Fruit fly (Drosophila melanogaster) S2 (cell line): ENCODE results near the gene Rab9.
A peak's percentile ranks its signal among the peaks of the same experiment; 100 is the strongest.

Experiments used
- CG8478 ChIP-seq: fragments of >200 bp; optimal IDR thresholded peaks from 2 replicates; lab custom pipeline; 2018
- CTCF ChIP-seq, 2 experiments: fragments of >200 bp; optimal IDR thresholded peaks; 2 replicates each; lab custom pipeline; 2018

Gene Rab9

dm6 chr2L:19453381-19453780 lies 21.0 kb downstream of the Rab9 start, which contains the start of gene Top2:
Top2 (minus strand) TSS chr2L:19453490.
- TF ChIP-seq CTCF (optimal IDR thresholded peaks at IDR 0.05; lab: Kevin White, UChicago) = peak; percentile 72 to 74
- TF ChIP-seq CG8478 (lab: Kevin White, UChicago) = no peak

dm6 chr2L:19454070-19454751 lies 21.8 kb downstream of the Rab9 start, which contains the start of gene CG10026:
CG10026 (plus strand) TSS chr2L:19454256.
- TF ChIP-seq CG8478 (lab: Kevin White, UChicago) = no peak

- TF ChIP-seq CG8478 (lab: Kevin White, UChicago) (no peak), CTCF (optimal IDR thresholded peaks at IDR 0.05; lab: Kevin White, UChicago) (no peak)
Observed at dm6 chr2L:19455209-19455608, 22.8 kb downstream of the Rab9 start.

dm6 chr2L:19455723-19456122 lies 23.3 kb downstream of the Rab9 start:
- TF ChIP-seq CG8478 (lab: Kevin White, UChicago) = no peak
- TF ChIP-seq CTCF (optimal IDR thresholded peaks at IDR 0.05; lab: Kevin White, UChicago) = no peak

- TF ChIP-seq CG8478 (lab: Kevin White, UChicago) (no peak), CTCF (optimal IDR thresholded peaks at IDR 0.05; lab: Kevin White, UChicago) (no peak)
Observed at dm6 chr2L:19457890-19458580, 25.7 kb downstream of the Rab9 start.

- TF ChIP-seq CG8478 (lab: Kevin White, UChicago) = no peak
- no peak for TF ChIP-seq CTCF (optimal IDR thresholded peaks at IDR 0.05; lab: Kevin White, UChicago)
Observed at dm6 chr2L:19459404-19459803, 27.0 kb downstream of the Rab9 start.

dm6 chr2L:19462898-19463297 lies 30.5 kb downstream of the Rab9 start:
- TF ChIP-seq CTCF (optimal IDR thresholded peaks at IDR 0.05; lab: Kevin White, UChicago) = no peak
- no peak for TF ChIP-seq CG8478 (lab: Kevin White, UChicago)

- no peak for TF ChIP-seq CG8478 (lab: Kevin White, UChicago)
- TF ChIP-seq CTCF (optimal IDR thresholded peaks at IDR 0.05; lab: Kevin White, UChicago) = no peak
Observed at dm6 chr2L:19463405-19463804, 31.0 kb downstream of the Rab9 start.

- TF ChIP-seq CTCF (optimal IDR thresholded peaks at IDR 0.05; lab: Kevin White, UChicago) (no peak), CG8478 (lab: Kevin White, UChicago) (no peak)
Observed at dm6 chr2L:19463824-19464317, 31.5 kb downstream of the Rab9 start, which contains the start of gene tj. tj (plus strand) TSS chr2L:19464267.

dm6 chr2L:19469090-19469489 lies 36.7 kb downstream of the Rab9 start:
- TF ChIP-seq CG8478 (lab: Kevin White, UChicago) = no peak
- no peak for TF ChIP-seq CTCF (optimal IDR thresholded peaks at IDR 0.05; lab: Kevin White, UChicago)

- no peak for TF ChIP-seq CG8478 (lab: Kevin White, UChicago)
- no peak for TF ChIP-seq CTCF (optimal IDR thresholded peaks at IDR 0.05; lab: Kevin White, UChicago)
Observed at dm6 chr2L:19469751-19470150, 37.4 kb downstream of the Rab9 start.

dm6 chr2L:19472256-19472655 lies 39.9 kb downstream of the Rab9 start:
- TF ChIP-seq CG8478 (lab: Kevin White, UChicago) = no peak
- TF ChIP-seq CTCF (optimal IDR thresholded peaks at IDR 0.05; lab: Kevin White, UChicago) = no peak

- TF ChIP-seq CTCF (optimal IDR thresholded peaks at IDR 0.05; lab: Kevin White, UChicago) = no peak
- TF ChIP-seq CG8478 (lab: Kevin White, UChicago) = no peak
Observed at dm6 chr2L:19473397-19474009, 41.1 kb downstream of the Rab9 start.

dm6 chr2L:19479249-19479984 lies 47.0 kb downstream of the Rab9 start:
- TF ChIP-seq CG8478 (lab: Kevin White, UChicago) (no peak), CTCF (optimal IDR thresholded peaks at IDR 0.05; lab: Kevin White, UChicago) (no peak)
